Worm (Caenorhabditis elegans) whole organism, late embryonic: ENCODE data around the gene skr-9.

Experiments
- C08G9.2 ChIP-seq: sonication (generic microtip); optimal IDR thresholded peaks from 2 replicates; lab custom pipeline; 2016; ENCODE audit warnings: mild to moderate bottlenecking, missing genetic modification characterization, moderate library complexity, missing compliant biosample characterization
- C38D4.7 ChIP-seq: fragments of 200-800 bp; sonication (Bioruptor generic); optimal IDR thresholded peaks from 2 replicates; lab custom pipeline; 2018; ENCODE audit warnings: mild to moderate bottlenecking, missing genetic modification characterization, moderate library complexity, missing compliant biosample characterization
- F13H6.1 ChIP-seq: sonication (generic microtip); optimal IDR thresholded peaks from 2 replicates; lab custom pipeline; 2016; ENCODE audit warnings: missing genetic modification characterization, missing compliant biosample characterization
- K02D7.2 ChIP-seq: sonication (generic microtip); optimal IDR thresholded peaks from 2 replicates; lab custom pipeline; 2017; ENCODE audit warnings: mild to moderate bottlenecking, missing genetic modification characterization, missing compliant biosample characterization
- K09A11.1 ChIP-seq: sonication (generic microtip); optimal IDR thresholded peaks from 2 replicates; lab custom pipeline; 2017; ENCODE audit warnings: antibody characterized with exemption, mild to moderate bottlenecking, missing genetic modification characterization, missing compliant biosample characterization; ENCODE audit not compliant: insufficient read depth
- T23F11.4 ChIP-seq: fragments of 200-800 bp; sonication (Bioruptor generic); optimal IDR thresholded peaks from 2 replicates; lab custom pipeline; 2018; ENCODE audit warnings: mild to moderate bottlenecking, missing genetic modification characterization, missing compliant biosample characterization
- Y22D7AL.16 ChIP-seq: sonication (generic microtip); optimal IDR thresholded peaks from 2 replicates; lab custom pipeline; 2016; ENCODE audit warnings: missing genetic modification characterization, missing compliant biosample characterization
- ama-1 ChIP-seq: fragments of 150-350 bp; optimal IDR thresholded peaks from 2 replicates; lab custom pipeline; 2014
- ceh-14 ChIP-seq: sonication (generic microtip); optimal IDR thresholded peaks from 2 replicates; lab custom pipeline; 2016; ENCODE audit warnings: missing genotype, missing genetic modification characterization, missing compliant biosample characterization
- ceh-18 ChIP-seq: sonication (generic microtip); optimal IDR thresholded peaks from 2 replicates; lab custom pipeline; 2016; ENCODE audit warnings: missing genetic modification characterization, missing compliant biosample characterization
- ceh-19 ChIP-seq: fragments of 200-800 bp; sonication (Bioruptor generic); optimal IDR thresholded peaks from 2 replicates; lab custom pipeline; 2018; ENCODE audit warnings: mild to moderate bottlenecking, missing genetic modification characterization, missing compliant biosample characterization
- ceh-22 ChIP-seq: sonication (generic microtip); optimal IDR thresholded peaks from 2 replicates; lab custom pipeline; 2017; ENCODE audit warnings: missing biosample characterization, missing genetic modification characterization
- ceh-24 ChIP-seq: sonication (generic microtip); optimal IDR thresholded peaks from 2 replicates; lab custom pipeline; 2016; ENCODE audit warnings: mild to moderate bottlenecking, missing genetic modification characterization, missing compliant biosample characterization
- ceh-30 ChIP-seq: fragments of 150-350 bp; optimal IDR thresholded peaks from 2 replicates; lab custom pipeline; 2014; ENCODE audit warnings: missing biosample characterization, missing genetic modification characterization
- ceh-34 ChIP-seq: sonication (generic microtip); optimal IDR thresholded peaks from 2 replicates; lab custom pipeline; 2016; ENCODE audit warnings: mild to moderate bottlenecking, missing genetic modification characterization, missing compliant biosample characterization
- ceh-45 ChIP-seq: fragments of 200-800 bp; sonication (Bioruptor generic); IDR thresholded peaks from 2 replicates; pipeline ENCODE4 v1.3.6; 2022; ENCODE audit warnings: missing genetic modification reagents, missing genetic modification characterization, missing compliant biosample characterization
- dmd-4 ChIP-seq: sonication (generic microtip); optimal IDR thresholded peaks from 2 replicates; lab custom pipeline; 2016; ENCODE audit warnings: borderline replicate concordance, missing genetic modification characterization, missing compliant biosample characterization
- dve-1 ChIP-seq: sonication (generic microtip); optimal IDR thresholded peaks from 2 replicates; lab custom pipeline; 2017; ENCODE audit warnings: antibody characterized with exemption, mild to moderate bottlenecking, missing genetic modification characterization, missing compliant biosample characterization
- elt-2 ChIP-seq: sonication (generic microtip); optimal IDR thresholded peaks from 2 replicates; lab custom pipeline; 2016; ENCODE audit warnings: missing genetic modification reagents, missing genetic modification characterization, missing compliant biosample characterization
- ets-4 ChIP-seq: sonication (generic microtip); optimal IDR thresholded peaks from 2 replicates; lab custom pipeline; 2016; ENCODE audit warnings: missing genetic modification characterization, missing compliant biosample characterization
- eyg-1 ChIP-seq: sonication (generic microtip); optimal IDR thresholded peaks from 2 replicates; lab custom pipeline; 2016; ENCODE audit warnings: missing genotype, missing genetic modification characterization, missing compliant biosample characterization
- gmeb-2 ChIP-seq: sonication (generic microtip); optimal IDR thresholded peaks from 2 replicates; lab custom pipeline; 2016; ENCODE audit warnings: missing genetic modification characterization, inconsistent platforms, missing compliant biosample characterization
- hlh-13 ChIP-seq: fragments of 200-800 bp; sonication (Bioruptor generic); optimal IDR thresholded peaks from 2 replicates; lab custom pipeline; 2018; ENCODE audit warnings: mild to moderate bottlenecking, missing genetic modification characterization, missing compliant biosample characterization
- hlh-15 ChIP-seq: sonication (generic microtip); optimal IDR thresholded peaks from 2 replicates; lab custom pipeline; 2016; ENCODE audit warnings: missing genetic modification characterization, missing compliant biosample characterization
- hlh-30 ChIP-seq: sonication (generic microtip); optimal IDR thresholded peaks from 2 replicates; lab custom pipeline; 2017; ENCODE audit warnings: antibody characterized with exemption, missing genetic modification characterization, missing compliant biosample characterization; ENCODE audit not compliant: insufficient read depth
- hlh-6 ChIP-seq: sonication (generic microtip); optimal IDR thresholded peaks from 2 replicates; lab custom pipeline; 2016; ENCODE audit warnings: missing genotype, missing genetic modification characterization, missing compliant biosample characterization
- madf-2 ChIP-seq: sonication (generic microtip); optimal IDR thresholded peaks from 2 replicates; lab custom pipeline; 2017; ENCODE audit warnings: missing genetic modification characterization, missing compliant biosample characterization
- nfya-1 ChIP-seq: sonication (generic microtip); optimal IDR thresholded peaks from 2 replicates; lab custom pipeline; 2017; ENCODE audit warnings: missing genetic modification characterization, mild to moderate bottlenecking, missing compliant biosample characterization, antibody characterized with exemption, moderate library complexity
- nhr-11 ChIP-seq: fragments of 150-350 bp; optimal IDR thresholded peaks from 2 replicates; lab custom pipeline; 2014; ENCODE audit warnings: missing biosample characterization, missing genetic modification characterization
- pag-3 ChIP-seq: sonication (generic microtip); optimal IDR thresholded peaks from 2 replicates; lab custom pipeline; 2016; ENCODE audit warnings: missing compliant biosample characterization, missing genetic modification characterization, borderline replicate concordance
- pax-1 ChIP-seq: fragments of 150-350 bp; optimal IDR thresholded peaks from 2 replicates; lab custom pipeline; 2014; ENCODE audit warnings: missing biosample characterization, missing genetic modification characterization
- pqm-1 ChIP-seq: sonication (generic microtip); optimal IDR thresholded peaks from 2 replicates; lab custom pipeline; 2016; ENCODE audit warnings: missing genetic modification characterization, missing compliant biosample characterization
- sdc-2 ChIP-seq: sonication (generic microtip); optimal IDR thresholded peaks from 2 replicates; lab custom pipeline; 2016; ENCODE audit warnings: missing genotype, missing genetic modification characterization, missing compliant biosample characterization
- sox-2 ChIP-seq: fragments of 200-800 bp; sonication (Bioruptor generic); IDR thresholded peaks from 2 replicates; pipeline ENCODE4 v1.3.6; 2022; ENCODE audit warnings: missing genetic modification reagents, missing genetic modification characterization, missing compliant biosample characterization
- sox-4 ChIP-seq: sonication (generic microtip); optimal IDR thresholded peaks from 2 replicates; lab custom pipeline; 2017; ENCODE audit warnings: mild to moderate bottlenecking, missing genetic modification characterization, inconsistent platforms, missing compliant biosample characterization
- syd-9 ChIP-seq: sonication (generic microtip); optimal IDR thresholded peaks from 2 replicates; lab custom pipeline; 2016; ENCODE audit warnings: mild to moderate bottlenecking, missing genetic modification characterization, moderate library complexity, missing compliant biosample characterization
- ttx-3 ChIP-seq: sonication (generic microtip); optimal IDR thresholded peaks from 2 replicates; lab custom pipeline; 2016; ENCODE audit warnings: missing genetic modification reagents, missing genetic modification characterization, missing compliant biosample characterization
- unc-55 ChIP-seq: sonication (generic microtip); optimal IDR thresholded peaks from 2 replicates; lab custom pipeline; 2017; ENCODE audit warnings: missing biosample characterization, missing genetic modification reagents, missing genetic modification characterization
- unc-86 ChIP-seq: sonication (generic microtip); optimal IDR thresholded peaks from 2 replicates; lab custom pipeline; 2016; ENCODE audit warnings: missing genetic modification characterization, missing compliant biosample characterization

skr-9 gene

ce11 chrIV:17171732-17172131, 8.4 kb downstream of the skr-9 start:
- no peak for TF ChIP-seq ceh-24
- peak; percentile 83 for TF ChIP-seq elt-2 (tag; lab: Kevin White, UChicago)

- TF ChIP-seq pax-1 (no peak), T23F11.4 (no peak), elt-2 (tag; lab: Kevin White, UChicago) (peak; percentile 93)
Measured at ce11 chrIV:17174087-17174486, 10.7 kb downstream of the skr-9 start.

ce11 chrIV:17174980-17175379, 11.6 kb downstream of the skr-9 start:
- TF ChIP-seq sox-4 (tag; lab: Kevin White, UChicago) (no peak), ets-4 (tag; lab: Kevin White, UChicago) (no peak), unc-86 (tag; lab: Kevin White, UChicago) (no peak), F13H6.1 (tag; lab: Kevin White, UChicago) (no peak), elt-2 (tag; lab: Kevin White, UChicago) (peak; percentile 20)
- TF ChIP-seq, all 69 proteins: peak for 1

- TF ChIP-seq Y22D7AL.16 (tag; lab: Kevin White, UChicago) (no peak), ceh-22 (tag; lab: Kevin White, UChicago) (no peak), ets-4 (tag; lab: Kevin White, UChicago) (no peak), ceh-19 (GFP tag; lab: Kevin White, UChicago) (no peak), C38D4.7 (GFP tag; lab: Kevin White, UChicago) (no peak), madf-2 (no peak), unc-55 (GFP tag; lab: Kevin White, UChicago) (no peak), nfya-1 (tag; lab: Kevin White, UChicago) (no peak), sox-2 (GFP tag; lab: Robert Waterston, UW) (no peak), ceh-30 (tag; lab: Kevin White, UChicago) (no peak)
Measured at ce11 chrIV:17176177-17176576, 12.8 kb downstream of the skr-9 start, which contains the start of gene C52D10.3. C52D10.3 (plus strand) TSS chrIV:17176477.

- TF ChIP-seq hlh-13: no peak
- no peak for TF ChIP-seq sox-2 (GFP tag; lab: Robert Waterston, UW)
- no peak for TF ChIP-seq gmeb-2 (tag; lab: Kevin White, UChicago)
- TF ChIP-seq syd-9: no peak
- no peak for TF ChIP-seq ceh-45 (GFP tag; lab: Robert Waterston, UW)
- no peak for TF ChIP-seq ceh-18
- no peak for TF ChIP-seq sdc-2 (tag; lab: Kevin White, UChicago)
- TF ChIP-seq pag-3 (tag; lab: Kevin White, UChicago): no peak
- no peak for TF ChIP-seq unc-86 (tag; lab: Kevin White, UChicago)
- no peak for TF ChIP-seq K02D7.2 (tag; lab: Kevin White, UChicago)
- no peak for TF ChIP-seq dmd-4
- TF ChIP-seq sox-4 (tag; lab: Kevin White, UChicago): no peak
- no peak for TF ChIP-seq ceh-34 (tag; lab: Kevin White, UChicago)
- no peak for TF ChIP-seq T23F11.4
- no peak for TF ChIP-seq ceh-22 (tag; lab: Kevin White, UChicago)
- TF ChIP-seq, all 69 proteins: peak for 0
Measured at ce11 chrIV:17179071-17179470, 15.7 kb downstream of the skr-9 start.

ce11 chrIV:17179565-17179964, 16.2 kb downstream of the skr-9 start:
- no peak for TF ChIP-seq pqm-1 (tag; lab: Kevin White, UChicago)
- TF ChIP-seq eyg-1 (tag; lab: Kevin White, UChicago): no peak
- TF ChIP-seq hlh-30: no peak
- no peak for TF ChIP-seq hlh-6
- no peak for TF ChIP-seq nhr-11
- TF ChIP-seq K09A11.1: no peak
- TF ChIP-seq dve-1 (tag; lab: Kevin White, UChicago): no peak
- TF ChIP-seq syd-9: no peak
- no peak for TF ChIP-seq ama-1 (lab: Kevin White, UChicago)
- no peak for TF ChIP-seq ceh-14 (tag; lab: Kevin White, UChicago)
- TF ChIP-seq ceh-45 (GFP tag; lab: Robert Waterston, UW): no peak
- TF ChIP-seq C08G9.2 (tag; lab: Kevin White, UChicago): no peak
- no peak for TF ChIP-seq dmd-4
- TF ChIP-seq ttx-3 (tag; lab: Kevin White, UChicago): no peak
- no peak for TF ChIP-seq hlh-15 (tag; lab: Kevin White, UChicago)
